Worm (Caenorhabditis elegans): Measurements from ENCODE around the gene F09E10.7.

ce11 chrX:1472880-1473279, 28.8 kb downstream of the F09E10.7 start, which contains the start of gene D1005.5:
- TF ChIP-seq nhr-28 (tag; optimal IDR thresholded peaks at IDR 0.05): no peak
- no peak for TF ChIP-seq hlh-1 (tag; optimal IDR thresholded peaks at IDR 0.05)
- TF ChIP-seq unc-62 (GFP tag; optimal IDR thresholded peaks at IDR 0.05): no peak
- TF ChIP-seq nhr-76 (tag; optimal IDR thresholded peaks at IDR 0.05): no peak
- TF ChIP-seq pha-4 (tag; optimal IDR thresholded peaks at IDR 0.05): no peak
- no peak for TF ChIP-seq elt-1 (tag; optimal IDR thresholded peaks at IDR 0.05; ENCODE audit: borderline replicate concordance, insufficient read depth)
- TF ChIP-seq lsy-2 (tag; optimal IDR thresholded peaks at IDR 0.05): no peak
- TF ChIP-seq nhr-12 (tag; optimal IDR thresholded peaks at IDR 0.05): no peak
- no peak for TF ChIP-seq sptf-1 (tag; optimal IDR thresholded peaks at IDR 0.05)
- no peak for TF ChIP-seq nhr-2 (tag; optimal IDR thresholded peaks at IDR 0.05)
